Fruit fly (Drosophila melanogaster) Kc167 (cell line): ENCODE data around the gene syd.

Source experiments
- Myc ChIP-seq: fragments of >200 bp; optimal IDR thresholded peaks from 2 replicates; lab custom pipeline; 2017; ENCODE audit warnings: missing external identifiers
- h ChIP-seq: fragments of >200 bp; optimal IDR thresholded peaks from 3 replicates; lab custom pipeline; 2018; ENCODE audit warnings: missing external identifiers
- psq ChIP-seq: fragments of >200 bp; optimal IDR thresholded peaks from 2 replicates; lab custom pipeline; 2017; ENCODE audit warnings: missing external identifiers

DNA sequence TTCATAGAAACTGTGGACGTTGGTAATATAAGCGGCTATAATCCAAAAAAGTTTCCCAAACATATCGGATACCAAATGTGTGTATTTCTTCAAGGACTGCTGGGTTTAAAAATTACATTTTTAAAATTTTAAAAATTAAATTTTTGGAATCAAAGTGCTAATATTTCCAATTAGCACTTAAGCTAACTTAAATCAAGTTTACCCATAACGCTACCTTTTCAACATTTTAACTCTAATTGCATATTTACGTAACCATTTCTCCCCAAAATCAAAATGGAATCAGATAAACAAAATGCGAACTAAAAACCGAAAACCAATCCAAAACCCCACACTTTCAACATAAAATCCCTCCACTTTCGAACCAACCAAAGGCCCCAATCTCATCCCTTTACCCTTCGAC, 10.3 kb upstream of the syd start, which contains the start of gene CG43880:
- TF ChIP-seq psq (lab: Kevin White, UChicago) = no peak
- TF ChIP-seq h = no peak
- no peak for TF ChIP-seq Myc (lab: Kevin White, UChicago)
